Fruit fly (Drosophila melanogaster): Measurements from ENCODE around the gene mld.

Gene mld

DNA sequence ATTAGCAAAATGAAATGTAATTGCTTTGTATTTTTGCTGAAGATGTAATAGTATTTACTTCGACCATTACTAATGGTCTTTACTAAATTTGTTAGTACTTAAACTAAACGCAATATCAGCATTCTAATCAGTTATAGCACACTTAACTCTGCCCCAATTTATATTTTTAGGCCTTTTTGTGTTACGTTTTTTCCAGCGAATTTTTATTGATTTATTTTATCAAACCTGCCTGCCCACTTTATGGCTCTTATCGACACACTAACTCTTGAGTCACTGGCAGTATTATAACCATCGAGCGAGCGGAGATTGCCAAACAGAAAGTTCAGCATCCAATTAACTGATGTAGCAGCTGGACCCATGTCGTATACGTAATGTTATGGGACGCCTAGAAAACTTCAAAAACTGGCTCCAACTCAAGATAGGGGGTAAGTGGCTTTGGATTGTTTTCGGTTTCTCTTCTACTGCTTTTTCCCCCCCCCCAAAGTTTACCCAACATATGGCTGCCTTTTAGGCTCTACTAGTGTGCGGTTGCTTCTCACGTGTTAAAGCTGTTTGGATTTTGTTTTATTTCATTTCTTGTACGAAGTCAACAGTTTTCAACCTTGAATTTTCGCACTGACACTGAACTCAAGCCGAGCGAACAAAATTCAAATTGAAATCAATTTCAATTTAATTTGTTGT is 15.6 kb upstream of the mld start:
- TF ChIP-seq CG10669 (GFP tag; optimal IDR thresholded peaks at IDR 0.05): no peak
- TF ChIP-seq cyc (GFP tag; optimal IDR thresholded peaks at IDR 0.05): no peak
- TF ChIP-seq esn (GFP tag; optimal IDR thresholded peaks at IDR 0.05): no peak
- no peak for TF ChIP-seq spab (GFP tag; optimal IDR thresholded peaks at IDR 0.05)
- no peak for TF ChIP-seq eg (GFP tag; IDR thresholded peaks at IDR 0.05)
- no peak for TF ChIP-seq Smox (GFP tag; optimal IDR thresholded peaks at IDR 0.05)
- TF ChIP-seq CG4318 (GFP tag; optimal IDR thresholded peaks at IDR 0.05): no peak
- TF ChIP-seq CG9139 (GFP tag; optimal IDR thresholded peaks at IDR 0.05): no peak
- no peak for TF ChIP-seq salr (GFP tag; optimal IDR thresholded peaks at IDR 0.05)
- no peak for TF ChIP-seq CG3919 (GFP tag; optimal IDR thresholded peaks at IDR 0.05)
- TF ChIP-seq OdsH (GFP tag; optimal IDR thresholded peaks at IDR 0.05): no peak
- TF ChIP-seq CG6792 (GFP tag; optimal IDR thresholded peaks at IDR 0.05): no peak
- no peak for TF ChIP-seq dac (GFP tag; optimal IDR thresholded peaks at IDR 0.05)
- no peak for TF ChIP-seq Met (GFP tag; optimal IDR thresholded peaks at IDR 0.05)
- no peak for TF ChIP-seq CG8119 (GFP tag; IDR thresholded peaks at IDR 0.05)
- TF ChIP-seq acj6 (GFP tag; optimal IDR thresholded peaks at IDR 0.05): no peak
- TF ChIP-seq Sox15 (GFP tag; optimal IDR thresholded peaks at IDR 0.05): no peak
- no peak for TF ChIP-seq topi (GFP tag; optimal IDR thresholded peaks at IDR 0.05)
- TF ChIP-seq CG6854 (GFP tag; optimal IDR thresholded peaks at IDR 0.05): no peak
- no peak for TF ChIP-seq Ets21C (GFP tag; optimal IDR thresholded peaks at IDR 0.05)

dm6 chr3R:24571386-24572124 is 13.9 kb upstream of the mld start:
- TF ChIP-seq CG15336 (GFP tag; IDR thresholded peaks at IDR 0.05) (peak; percentile 28; the same call in 1 of the 2 replicates), CG8319 (GFP tag; optimal IDR thresholded peaks at IDR 0.05) (no peak), vri (GFP tag; optimal IDR thresholded peaks at IDR 0.05) (peak; percentile 75), Eip75B (GFP tag; optimal IDR thresholded peaks at IDR 0.05) (no peak), CG6163 (GFP tag; IDR thresholded peaks at IDR 0.05) (peak; percentile 66; the same call in 2 of the 3 replicates), dsx (GFP tag; optimal IDR thresholded peaks at IDR 0.05; ENCODE audit: poor library complexity, severe bottlenecking) (peak; percentile 29), fkh (GFP tag; optimal IDR thresholded peaks at IDR 0.05) (peak; percentile 59), eg (GFP tag; IDR thresholded peaks at IDR 0.05) (peak; percentile 19; the same call in 1 of the 3 replicates), CG7368 (GFP tag; optimal IDR thresholded peaks at IDR 0.05) (no peak), svp (GFP tag) (peak; percentile 87)

DNA sequence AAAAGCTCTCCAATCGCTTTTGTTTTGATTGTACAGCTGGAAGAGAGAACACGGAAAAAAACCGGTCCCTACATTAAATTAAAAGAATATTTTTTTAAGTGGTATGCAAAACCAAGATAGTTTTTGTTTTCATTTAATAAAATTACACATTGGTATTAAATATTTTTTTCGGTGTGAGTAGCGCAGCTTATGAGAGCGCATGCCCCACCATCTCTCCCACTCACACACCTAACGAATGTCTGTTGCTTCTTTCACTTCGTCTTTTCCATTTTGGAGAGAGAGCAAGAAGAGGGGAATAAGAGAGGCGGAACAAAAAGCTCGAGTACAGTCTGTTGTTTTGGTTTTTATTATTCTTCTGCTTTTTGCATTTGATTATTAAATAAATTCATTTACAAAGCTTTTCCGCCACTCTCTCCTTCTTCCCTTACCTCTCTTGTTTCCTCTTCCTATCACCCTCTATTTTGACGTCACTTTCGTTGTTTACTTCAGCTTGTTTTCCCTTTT is 12.9 kb upstream of the mld start:
- peak; percentile 99 for TF ChIP-seq Hr4 (GFP tag; optimal IDR thresholded peaks at IDR 0.05)
- peak; percentile 98 for TF ChIP-seq Eip93F (GFP tag; optimal IDR thresholded peaks at IDR 0.05)
- TF ChIP-seq Hr38 (GFP tag; optimal IDR thresholded peaks at IDR 0.05): peak; percentile 62
- TF ChIP-seq CG31627 (GFP tag; optimal IDR thresholded peaks at IDR 0.05): peak; percentile 99
- peak; percentile 97 for TF ChIP-seq CG11762 (GFP tag; optimal IDR thresholded peaks at IDR 0.05; ENCODE audit: insufficient read depth)
- TF ChIP-seq esn (GFP tag; optimal IDR thresholded peaks at IDR 0.05): peak; percentile 99
- TF ChIP-seq fkh (GFP tag; optimal IDR thresholded peaks at IDR 0.05): peak; percentile 92
- TF ChIP-seq fd59A (GFP tag; optimal IDR thresholded peaks at IDR 0.05): peak; percentile 92
- TF ChIP-seq CG8632 (GFP tag; optimal IDR thresholded peaks at IDR 0.05): peak; percentile 99
- peak; percentile 99 for TF ChIP-seq CG34406 (GFP tag; optimal IDR thresholded peaks at IDR 0.05)
- peak; percentile 95 for TF ChIP-seq CG10669 (GFP tag; optimal IDR thresholded peaks at IDR 0.05)
- TF ChIP-seq svp (GFP tag): peak; percentile 100
- TF ChIP-seq CG3032 (tag; optimal IDR thresholded peaks at IDR 0.05): peak; percentile 96
- TF ChIP-seq cyc (GFP tag; optimal IDR thresholded peaks at IDR 0.05): peak; percentile 98
- peak; percentile 98 for TF ChIP-seq Gug (GFP tag; IDR thresholded peaks at IDR 0.05)
- peak; percentile 92 for TF ChIP-seq CG1621 (tag; optimal IDR thresholded peaks at IDR 0.05)
- peak; percentile 99 for TF ChIP-seq acj6 (GFP tag; optimal IDR thresholded peaks at IDR 0.05)
- peak; percentile 100 for TF ChIP-seq CG15336 (GFP tag; IDR thresholded peaks at IDR 0.05)
- TF ChIP-seq eg (GFP tag; IDR thresholded peaks at IDR 0.05): peak; percentile 100
- TF ChIP-seq CG9139 (GFP tag; optimal IDR thresholded peaks at IDR 0.05): peak; percentile 94
- peak; percentile 99 for TF ChIP-seq Sox14 (GFP tag; optimal IDR thresholded peaks at IDR 0.05)
- peak; percentile 89 for TF ChIP-seq CG6808 (GFP tag; optimal IDR thresholded peaks at IDR 0.05)
- TF ChIP-seq pdm3 (GFP tag; optimal IDR thresholded peaks at IDR 0.05): peak; percentile 99
- TF ChIP-seq vri (GFP tag; optimal IDR thresholded peaks at IDR 0.05): peak; percentile 99
- TF ChIP-seq CG32006 (GFP tag; optimal IDR thresholded peaks at IDR 0.05): peak; percentile 99
- peak; percentile 98 for TF ChIP-seq Hr39 (GFP tag; optimal IDR thresholded peaks at IDR 0.05)
- peak; percentile 96 for TF ChIP-seq CG8319 (GFP tag; optimal IDR thresholded peaks at IDR 0.05)
- TF ChIP-seq salr (GFP tag; optimal IDR thresholded peaks at IDR 0.05): peak; percentile 92 to 96

All from whole organism, prepupa.